Worm (Caenorhabditis elegans): ENCODE measurements around the gene npp-5.

DNA sequence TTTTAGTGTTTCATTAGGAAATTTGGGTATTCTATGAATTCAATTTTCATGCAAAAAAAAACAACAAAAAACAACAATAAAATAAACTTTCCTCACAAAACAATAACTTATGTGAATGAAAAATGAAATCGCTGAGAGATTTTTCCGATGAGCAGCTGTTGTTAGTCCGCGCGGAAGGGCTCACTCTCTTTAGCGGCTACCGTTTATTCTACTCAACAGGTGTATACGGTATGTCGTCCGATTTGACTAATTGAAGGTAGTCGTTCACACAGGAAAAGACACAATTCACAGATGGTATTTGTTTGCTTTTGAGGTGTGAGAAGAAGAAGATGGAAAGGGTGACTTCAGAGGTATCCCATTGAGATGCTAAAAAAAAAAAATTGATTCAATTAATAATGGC, 30.9 kb downstream of the npp-5 start:
- TF ChIP-seq nhr-11 (tag; optimal IDR thresholded peaks at IDR 0.05) (no peak), unc-39 (tag; optimal IDR thresholded peaks at IDR 0.05) (no peak), unc-62 (GFP tag; optimal IDR thresholded peaks at IDR 0.05) (no peak), nhr-67 (tag; optimal IDR thresholded peaks at IDR 0.05) (no peak), nhr-237 (tag; optimal IDR thresholded peaks at IDR 0.05) (no peak), ztf-4 (tag; optimal IDR thresholded peaks at IDR 0.05) (no peak), snpc-4 (tag; optimal IDR thresholded peaks at IDR 0.05) (no peak), ztf-11 (tag; optimal IDR thresholded peaks at IDR 0.05) (no peak), egl-5 (tag; optimal IDR thresholded peaks at IDR 0.05) (no peak), nhr-25 (tag; optimal IDR thresholded peaks at IDR 0.05) (no peak)

Measured in whole organism, L3 larva.